Fruit fly (Drosophila melanogaster): Measurements from ENCODE around the gene sgl.

sgl gene

DNA sequence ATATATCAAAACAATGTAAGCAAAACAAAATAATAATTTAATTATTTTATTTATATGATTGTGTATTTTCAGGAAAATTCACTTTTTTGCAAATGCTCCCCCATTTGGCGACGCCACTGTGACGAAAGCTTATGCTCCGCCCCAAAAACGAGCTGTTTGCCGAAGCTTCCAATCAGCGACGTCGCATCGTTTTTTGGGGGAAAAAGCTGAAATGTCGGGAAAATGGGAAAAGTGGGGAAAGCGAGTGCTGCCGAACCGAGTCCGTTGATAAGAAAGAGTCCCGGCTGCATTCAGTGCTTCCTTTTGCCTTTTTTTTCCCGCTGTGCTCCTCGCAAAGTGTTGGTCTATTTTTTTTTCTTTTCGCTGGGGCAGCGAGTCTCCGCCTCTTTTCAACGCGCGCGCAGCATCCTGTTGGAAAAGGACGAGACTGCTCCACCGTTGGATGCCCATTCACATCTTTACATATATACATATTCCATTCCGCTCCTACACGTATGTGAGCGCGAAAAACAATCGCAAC, 29.7 kb downstream of the sgl start:
- TF ChIP-seq psq (GFP tag; optimal IDR thresholded peaks at IDR 0.05) (no peak), Chrac-16 (GFP tag; optimal IDR thresholded peaks at IDR 0.05) (no peak), Dip2 (GFP tag; IDR thresholded peaks at IDR 0.05) (no peak), CG6791 (GFP tag; IDR thresholded peaks at IDR 0.05; ENCODE audit: partially characterized antibody) (no peak), Drgx (GFP tag; IDR thresholded peaks at IDR 0.05) (peak; percentile 45), kni (GFP tag; optimal IDR thresholded peaks at IDR 0.05) (no peak), BEAF-32 (GFP tag; optimal IDR thresholded peaks at IDR 0.05) (no peak), CG16863 (GFP tag; optimal IDR thresholded peaks at IDR 0.05) (no peak), D (optimal IDR thresholded peaks at IDR 0.05) (no peak), D (GFP tag; optimal IDR thresholded peaks at IDR 0.05) (no peak), Vsx1 (GFP tag; optimal IDR thresholded peaks at IDR 0.05) (no peak), so (GFP tag; IDR thresholded peaks at IDR 0.05) (no peak), Dfd (GFP tag; optimal IDR thresholded peaks at IDR 0.05) (no peak), Optix (GFP tag; IDR thresholded peaks at IDR 0.05) (0 out of 3 replicates have a peak, but pooled peaks have one; percentile 15), CG8281 (tag; optimal IDR thresholded peaks at IDR 0.05) (no peak), Gsc (GFP tag; IDR thresholded peaks at IDR 0.05) (no peak), Gug (GFP tag; IDR thresholded peaks at IDR 0.05) (no peak), Dll (GFP tag; IDR thresholded peaks at IDR 0.05; ENCODE audit: partially characterized antibody) (no peak), Deaf1 (tag; optimal IDR thresholded peaks at IDR 0.05) (peak; percentile 82), p53 (GFP tag; optimal IDR thresholded peaks at IDR 0.05) (no peak), CG2889 (GFP tag; IDR thresholded peaks at IDR 0.05) (0 out of 3 replicates have a peak, but pooled peaks have one; percentile 24), en (GFP tag; optimal IDR thresholded peaks at IDR 0.05) (no peak), CG42726 (GFP tag; IDR thresholded peaks at IDR 0.05; ENCODE audit: partially characterized antibody) (no peak), CG9609 (GFP tag; optimal IDR thresholded peaks at IDR 0.05) (no peak), Nf-YB (GFP tag; optimal IDR thresholded peaks at IDR 0.05) (peak; percentile 81), emc (GFP tag; optimal IDR thresholded peaks at IDR 0.05) (no peak), ro (GFP tag; IDR thresholded peaks at IDR 0.05) (no peak), Pdp1 (GFP tag; optimal IDR thresholded peaks at IDR 0.05) (no peak), CG6175 (GFP tag; IDR thresholded peaks at IDR 0.05) (no peak), Nf-YA (GFP tag; IDR thresholded peaks at IDR 0.05) (no peak), toy (GFP tag; IDR thresholded peaks at IDR 0.05) (no peak), CG7357 (GFP tag; IDR thresholded peaks at IDR 0.05) (no peak), chm (GFP tag; IDR thresholded peaks at IDR 0.05) (no peak), CG5180 (GFP tag; optimal IDR thresholded peaks at IDR 0.05) (no peak), ab (GFP tag; optimal IDR thresholded peaks at IDR 0.05) (no peak), CG2712 (tag; optimal IDR thresholded peaks at IDR 0.05) (no peak), Six4 (GFP tag; optimal IDR thresholded peaks at IDR 0.05) (no peak), CkIIα-i1 (GFP tag; IDR thresholded peaks at IDR 0.05) (no peak), Mrtf (GFP tag; IDR thresholded peaks at IDR 0.05) (0 out of 3 replicates have a peak, but pooled peaks have one; percentile 22), CG13624 (GFP tag; optimal IDR thresholded peaks at IDR 0.05) (no peak), danr (GFP tag; IDR thresholded peaks at IDR 0.05) (no peak), YL-1 (GFP tag; optimal IDR thresholded peaks at IDR 0.05) (no peak), Bteb2 (GFP tag; optimal IDR thresholded peaks at IDR 0.05) (no peak), bab2 (GFP tag; optimal IDR thresholded peaks at IDR 0.05) (no peak), Nf-YC (tag; optimal IDR thresholded peaks at IDR 0.05) (peak; percentile 89), Poxn (GFP tag; IDR thresholded peaks at IDR 0.05) (no peak), MESR4 (GFP tag; optimal IDR thresholded peaks at IDR 0.05) (no peak), ATbp (GFP tag; optimal IDR thresholded peaks at IDR 0.05) (no peak), CG14667 (GFP tag; IDR thresholded peaks at IDR 0.05) (no peak)

Measured in whole organism, embryonic.